Worm (Caenorhabditis elegans) whole organism, L2 larva: ENCODE results near the gene F13H10.3.
A peak's percentile ranks its signal among the peaks of the same experiment; 100 is the strongest.

Source experiments
- C34F6.9 ChIP-seq: fragments of 150-350 bp; optimal IDR thresholded peaks from 2 replicates; lab custom pipeline; 2014; ENCODE audit warnings: missing biosample characterization, missing genetic modification characterization
- F13H6.1 ChIP-seq: sonication (generic microtip); optimal IDR thresholded peaks from 2 replicates; lab custom pipeline; 2016; ENCODE audit warnings: missing genetic modification characterization, missing compliant biosample characterization
- R02D3.7 ChIP-seq: fragments of 150-350 bp; optimal IDR thresholded peaks from 2 replicates; lab custom pipeline; 2014; ENCODE audit warnings: missing biosample characterization, missing genetic modification characterization
- Y55F3AM.14 ChIP-seq: fragments of 200-800 bp; sonication (Bioruptor generic); optimal IDR thresholded peaks from 2 replicates; lab custom pipeline; 2018; ENCODE audit warnings: mild to moderate bottlenecking, missing genetic modification characterization, missing compliant biosample characterization
- ZK546.5 ChIP-seq: sonication (generic microtip); optimal IDR thresholded peaks from 2 replicates; lab custom pipeline; 2017; ENCODE audit warnings: missing biosample characterization, missing genetic modification characterization
- alr-1 ChIP-seq: fragments of 150-350 bp; optimal IDR thresholded peaks from 2 replicates; lab custom pipeline; 2014; ENCODE audit warnings: missing biosample characterization, missing genetic modification characterization
- ama-1 ChIP-seq: fragments of 150-350 bp; optimal IDR thresholded peaks from 2 replicates; lab custom pipeline; 2018; ENCODE audit warnings: inconsistent platforms
- ceh-16 ChIP-seq: fragments of 150-350 bp; optimal IDR thresholded peaks from 2 replicates; lab custom pipeline; 2014; ENCODE audit warnings: missing biosample characterization, missing genetic modification characterization
- ceh-82 ChIP-seq: fragments of 150-350 bp; optimal IDR thresholded peaks from 2 replicates; lab custom pipeline; 2014; ENCODE audit warnings: missing biosample characterization, missing genetic modification characterization
- crh-2 ChIP-seq: sonication (generic microtip); optimal IDR thresholded peaks from 2 replicates; lab custom pipeline; 2017; ENCODE audit warnings: missing biosample characterization, missing genetic modification characterization
- dmd-4 ChIP-seq: sonication (generic microtip); optimal IDR thresholded peaks from 2 replicates; lab custom pipeline; 2017; ENCODE audit warnings: missing biosample characterization, missing genetic modification characterization
- egl-27 ChIP-seq: sonication (generic microtip); optimal IDR thresholded peaks from 3 replicates; lab custom pipeline; 2017; ENCODE audit warnings: missing biosample characterization, missing genetic modification reagents, missing genetic modification characterization
- elt-3 ChIP-seq: sonication (generic microtip); optimal IDR thresholded peaks from 2 replicates; lab custom pipeline; 2017; ENCODE audit warnings: missing biosample characterization, missing genetic modification characterization
- fos-1 ChIP-seq: fragments of 150-350 bp; optimal IDR thresholded peaks from 2 replicates; lab custom pipeline; 2014; ENCODE audit warnings: missing biosample characterization, missing genetic modification characterization
- lin-13 ChIP-seq: fragments of 150-350 bp; optimal IDR thresholded peaks from 2 replicates; lab custom pipeline; 2014; ENCODE audit warnings: missing biosample characterization, missing genetic modification reagents, missing genetic modification characterization
- lin-39 ChIP-seq: fragments of 150-350 bp; optimal IDR thresholded peaks from 2 replicates; lab custom pipeline; 2014; ENCODE audit warnings: missing biosample characterization, missing genetic modification reagents, missing genetic modification characterization
- lsy-2 ChIP-seq, 2 experiments: fragments of 150-350 bp in 1 of 2; sonication (generic microtip) in 1 of 2; optimal IDR thresholded peaks; 2 replicates each; lab custom pipeline; 2014 to 2017; ENCODE audit warnings: missing biosample characterization in 2 of 2, missing genetic modification characterization in 2 of 2
- mab-5 ChIP-seq: fragments of 150-350 bp; optimal IDR thresholded peaks from 2 replicates; lab custom pipeline; 2014; ENCODE audit warnings: missing biosample characterization, missing genetic modification characterization
- mbf-1 ChIP-seq: sonication (generic microtip); optimal IDR thresholded peaks from 2 replicates; lab custom pipeline; 2017; ENCODE audit warnings: missing biosample characterization, missing genetic modification characterization
- mdl-1 ChIP-seq, 2 experiments: fragments of 150-350 bp in 1 of 2; sonication (generic microtip) in 1 of 2; optimal IDR thresholded peaks; 2 replicates each; lab custom pipeline; 2017; ENCODE audit warnings: missing biosample characterization in 2 of 2, missing genetic modification characterization in 2 of 2
- nhr-11 ChIP-seq: fragments of 150-350 bp; optimal IDR thresholded peaks from 2 replicates; lab custom pipeline; 2014; ENCODE audit warnings: missing biosample characterization, missing genetic modification characterization
- nhr-12 ChIP-seq: fragments of 150-350 bp; optimal IDR thresholded peaks from 2 replicates; lab custom pipeline; 2014; ENCODE audit warnings: missing biosample characterization, missing genetic modification characterization
- nhr-21 ChIP-seq: fragments of 150-350 bp; optimal IDR thresholded peaks from 2 replicates; lab custom pipeline; 2014; ENCODE audit warnings: missing biosample characterization, missing genetic modification characterization
- nhr-23 ChIP-seq: fragments of 150-350 bp; optimal IDR thresholded peaks from 2 replicates; lab custom pipeline; 2014; ENCODE audit warnings: missing biosample characterization, missing genetic modification reagents, missing genetic modification characterization
- nhr-25 ChIP-seq: fragments of 150-350 bp; sonication (generic microtip); optimal IDR thresholded peaks from 3 replicates; lab custom pipeline; 2014; ENCODE audit warnings: missing biosample characterization, missing genetic modification characterization
- nhr-6 ChIP-seq: fragments of 150-350 bp; optimal IDR thresholded peaks from 2 replicates; lab custom pipeline; 2014; ENCODE audit warnings: missing biosample characterization, missing genetic modification characterization
- skn-1 ChIP-seq: sonication (generic microtip); optimal IDR thresholded peaks from 2 replicates; lab custom pipeline; 2017; ENCODE audit warnings: missing biosample characterization, missing genetic modification characterization
- sma-3 ChIP-seq: sonication (generic microtip); optimal IDR thresholded peaks from 2 replicates; lab custom pipeline; 2016; ENCODE audit warnings: missing genetic modification reagents, missing genetic modification characterization, missing compliant biosample characterization
- unc-55 ChIP-seq: fragments of 150-350 bp; sonication (generic microtip); optimal IDR thresholded peaks from 3 replicates; lab custom pipeline; 2014; ENCODE audit warnings: missing biosample characterization, missing genetic modification reagents, missing genetic modification characterization
- unc-62 ChIP-seq: fragments of 150-350 bp; optimal IDR thresholded peaks from 2 replicates; lab custom pipeline; 2014; ENCODE audit warnings: missing biosample characterization, missing genetic modification reagents, missing genetic modification characterization
- zag-1 ChIP-seq: fragments of 150-350 bp; optimal IDR thresholded peaks from 2 replicates; lab custom pipeline; 2014; ENCODE audit warnings: missing biosample characterization, missing genetic modification characterization
- ztf-1 ChIP-seq: fragments of 200-800 bp; sonication (Bioruptor generic); conservative IDR thresholded peaks from 2 replicates; pipeline ENCODE4 v1.3.6; 2022; ENCODE audit warnings: missing genetic modification characterization, missing compliant biosample characterization
- ztf-11 ChIP-seq: sonication (generic microtip); optimal IDR thresholded peaks from 2 replicates; lab custom pipeline; 2017; ENCODE audit warnings: missing biosample characterization, missing genetic modification characterization
- ztf-4 ChIP-seq: fragments of 150-350 bp; optimal IDR thresholded peaks from 2 replicates; lab custom pipeline; 2014; ENCODE audit warnings: missing biosample characterization, missing genetic modification characterization

F13H10.3 gene

DNA sequence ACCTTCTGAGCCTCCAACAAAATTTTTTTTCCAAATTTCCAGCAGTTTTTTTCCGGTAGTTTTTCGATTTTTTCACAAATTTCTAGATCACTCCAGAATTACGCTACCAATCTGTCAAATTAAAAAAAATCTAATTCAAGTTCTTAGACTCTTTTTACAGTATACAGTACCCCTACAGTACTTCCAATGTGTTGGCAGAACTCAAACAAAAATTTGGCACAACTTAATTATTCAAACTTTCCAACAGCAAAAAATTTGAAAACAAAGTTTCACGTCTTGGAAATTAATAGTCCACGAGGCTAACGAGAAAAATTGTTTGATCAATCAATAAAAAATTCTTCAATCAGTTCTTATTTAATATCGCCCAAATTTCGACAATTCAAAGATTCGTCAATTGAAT lies 34.1 kb upstream of the F13H10.3 start, which contains the start of gene F36H1.3:
Gene F36H1.3 (plus strand): TSS at position 323 of the 400 bp plus-strand sequence.
- TF ChIP-seq egl-27 (tag; lab: Kevin White, UChicago) (no peak), ztf-1 (no peak), nhr-12 (tag; lab: Kevin White, UChicago) (no peak), ceh-82 (no peak), ztf-11 (no peak), ZK546.5 (tag; lab: Kevin White, UChicago) (no peak), nhr-21 (tag; lab: Kevin White, UChicago) (no peak), mbf-1 (tag; lab: Kevin White, UChicago) (no peak), nhr-25 (no peak), unc-62 (no peak), nhr-6 (no peak), dmd-4 (tag; lab: Kevin White, UChicago) (no peak)

DNA sequence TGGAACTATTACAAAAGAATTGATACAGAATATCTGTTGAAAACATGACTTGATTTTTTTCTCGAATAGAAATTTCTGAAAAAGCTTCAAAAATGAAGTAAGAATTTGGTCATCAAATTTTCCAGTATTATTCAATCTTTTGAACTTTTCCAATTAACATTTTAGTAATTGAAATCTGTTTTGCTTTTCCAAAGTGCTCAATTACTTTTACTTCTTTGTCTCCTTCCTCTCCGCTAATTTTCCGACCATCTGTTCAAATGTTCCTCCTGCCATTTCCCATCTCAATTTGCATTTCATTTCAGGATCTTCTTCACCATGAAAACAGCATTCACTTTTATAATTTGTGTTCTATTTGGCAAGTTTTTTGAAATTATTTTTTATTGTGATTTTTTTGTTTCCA lies 33.1 kb upstream of the F13H10.3 start, which contains the start of gene F36H1.11:
Gene F36H1.11 (plus strand): TSS at position 301 of the 400 bp plus-strand sequence.
- TF ChIP-seq nhr-21 (tag; lab: Kevin White, UChicago) (no peak), ZK546.5 (tag; lab: Kevin White, UChicago) (no peak), lsy-2 (tag; optimal IDR thresholded peaks at IDR 0.05; lab: Kevin White, UChicago) (no peak), nhr-6 (no peak), F13H6.1 (tag; lab: Kevin White, UChicago) (no peak), zag-1 (tag; lab: Kevin White, UChicago) (no peak), lin-39 (tag; lab: Kevin White, UChicago) (no peak), skn-1 (tag; lab: Kevin White, UChicago) (no peak), ama-1 (no peak), crh-2 (tag; lab: Kevin White, UChicago) (no peak), unc-55 (no peak), elt-3 (no peak), C34F6.9 (no peak)

DNA sequence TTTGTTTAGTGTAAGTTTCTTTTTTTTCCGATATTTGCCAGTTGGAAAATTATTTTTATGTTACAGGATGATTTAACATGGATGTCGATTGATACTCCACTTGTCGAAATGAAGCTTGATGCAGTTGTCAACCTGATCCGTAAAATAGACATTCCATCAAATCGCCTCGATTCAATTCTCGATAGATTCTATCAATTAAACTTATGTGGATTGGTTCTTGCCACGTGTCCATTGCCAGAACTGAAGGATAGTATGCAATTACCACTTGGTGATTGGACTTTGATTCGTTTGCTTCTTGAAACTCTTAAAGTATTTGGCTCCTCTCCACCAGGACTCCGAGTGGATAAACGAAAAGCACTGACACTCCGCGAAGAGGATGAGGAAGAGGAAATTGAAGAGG lies 28.6 kb upstream of the F13H10.3 start:
- TF ChIP-seq nhr-6 = no peak

DNA sequence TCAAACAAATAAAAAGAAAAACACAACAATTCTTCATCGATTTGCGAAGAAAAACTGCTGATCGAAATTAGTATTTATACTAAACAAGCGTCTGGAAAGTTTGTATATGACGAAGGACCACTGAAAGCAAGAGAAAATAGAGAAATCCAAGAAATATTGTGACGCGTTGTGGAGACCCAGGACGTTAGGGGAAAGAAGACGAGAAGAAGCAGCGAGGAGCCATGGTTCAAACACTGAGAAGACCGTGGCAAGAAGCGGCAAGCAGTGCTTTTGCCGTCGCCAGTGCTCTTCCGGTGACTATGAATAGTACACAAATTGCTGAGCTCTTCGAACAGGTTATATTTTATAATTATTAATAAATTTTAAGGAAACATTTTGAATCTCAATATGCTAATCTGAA lies 22.9 kb upstream of the F13H10.3 start:
- TF ChIP-seq C34F6.9 (peak; percentile 53), unc-55 (peak; percentile 64), Y55F3AM.14 (no peak)

DNA sequence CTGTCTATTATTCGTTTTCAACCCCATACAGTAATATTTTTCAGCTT lies 22.7 kb upstream of the F13H10.3 start, which contains the start of gene kdin-1:
Gene kdin-1 (plus strand): TSS at position 38 of the 47 bp plus-strand sequence.
- no peak for TF ChIP-seq dmd-4 (tag; lab: Kevin White, UChicago)
- TF ChIP-seq mdl-1 (tag; optimal IDR thresholded peaks at IDR 0.05; lab: Kevin White, UChicago) = no peak
- no peak for TF ChIP-seq unc-62
- TF ChIP-seq nhr-11 (tag; lab: Kevin White, UChicago) = no peak
- TF ChIP-seq R02D3.7 (tag; lab: Kevin White, UChicago) = no peak
- TF ChIP-seq ceh-82 = no peak
- TF ChIP-seq ama-1 = no peak
- no peak for TF ChIP-seq zag-1 (tag; lab: Kevin White, UChicago)
- TF ChIP-seq mab-5 (tag; lab: Kevin White, UChicago) = no peak
- no peak for TF ChIP-seq ceh-16 (tag; lab: Kevin White, UChicago)
- no peak for TF ChIP-seq lin-13 (GFP tag; lab: Kevin White, UChicago)
- no peak for TF ChIP-seq ztf-4
- TF ChIP-seq nhr-23 (tag; lab: Kevin White, UChicago) = no peak
- no peak for TF ChIP-seq egl-27 (tag; lab: Kevin White, UChicago)
- no peak for TF ChIP-seq C34F6.9
- no peak for TF ChIP-seq fos-1 (tag; lab: Kevin White, UChicago)
- no peak for TF ChIP-seq sma-3 (GFP tag; lab: Kevin White, UChicago)
- no peak for TF ChIP-seq elt-3
- no peak for TF ChIP-seq nhr-12 (tag; lab: Kevin White, UChicago)
- TF ChIP-seq alr-1 = no peak

DNA sequence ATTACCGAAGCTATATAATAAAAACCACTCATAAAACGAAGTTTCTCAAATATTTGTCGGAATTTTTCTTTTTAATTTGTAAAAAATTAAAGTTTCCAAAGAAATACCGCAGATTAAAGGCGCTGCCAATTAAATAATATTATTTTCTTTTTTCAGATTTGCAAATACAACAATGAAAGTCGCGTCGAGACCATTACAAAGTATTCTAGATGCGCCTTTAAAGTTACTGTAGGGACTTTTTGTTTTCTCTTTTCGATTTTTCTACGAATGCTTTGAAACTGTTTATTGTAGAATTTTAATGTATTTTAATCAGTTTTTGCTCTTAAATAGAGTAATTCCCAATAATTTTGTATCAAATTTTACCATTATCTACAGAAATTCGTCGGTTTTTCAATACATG lies 22.5 kb upstream of the F13H10.3 start:
- no peak for TF ChIP-seq mdl-1 (tag; optimal IDR thresholded peaks at IDR 0.05; lab: Kevin White, UChicago)
- TF ChIP-seq, all 48 proteins: peak for 0
